Fruit fly (Drosophila melanogaster) whole organism, prepupa: ENCODE results near the gene CG31128.

Experiments
- CG10631 ChIP-seq: fragments of 200-800 bp; sonication (Bioruptor generic); optimal IDR thresholded peaks from 2 replicates; lab custom pipeline; 2016; ENCODE audit warnings: missing biosample characterization, missing genetic modification characterization
- CG10669 ChIP-seq: fragments of 200-800 bp; sonication (Bioruptor generic); optimal IDR thresholded peaks from 3 replicates; lab custom pipeline; 2018; ENCODE audit warnings: missing biosample characterization, mild to moderate bottlenecking, missing genetic modification characterization, moderate library complexity
- CG11294 ChIP-seq: fragments of 200-800 bp; sonication (Bioruptor generic); IDR thresholded peaks from 2 replicates; pipeline ENCODE4 v1.3.6; 2022; ENCODE audit warnings: missing biosample characterization, missing genetic modification characterization
- CG11762 ChIP-seq: fragments of 200-800 bp; sonication (Bioruptor generic); optimal IDR thresholded peaks from 3 replicates; lab custom pipeline; 2016; ENCODE audit warnings: missing biosample characterization, missing genetic modification characterization; ENCODE audit not compliant: insufficient read depth
- CG11902 ChIP-seq: fragments of 200-800 bp; sonication (Bioruptor generic); optimal IDR thresholded peaks from 3 replicates; lab custom pipeline; 2016; ENCODE audit warnings: missing biosample characterization, missing genetic modification characterization
- CG15336 ChIP-seq: fragments of 200-800 bp; sonication (Bioruptor generic); IDR thresholded peaks from 2 replicates; pipeline ENCODE4 v1.3.6; 2022; ENCODE audit warnings: missing biosample characterization, missing genetic modification characterization
- CG1621 ChIP-seq: fragments of 200-800 bp; sonication (Bioruptor generic); optimal IDR thresholded peaks from 3 replicates; lab custom pipeline; 2018; ENCODE audit warnings: missing biosample characterization, mild to moderate bottlenecking, missing genetic modification characterization
- CG16779 ChIP-seq: fragments of 200-800 bp; sonication (Bioruptor generic); optimal IDR thresholded peaks from 3 replicates; lab custom pipeline; 2017; ENCODE audit warnings: missing biosample characterization, mild to moderate bottlenecking, missing genetic modification characterization
- CG3032 ChIP-seq: fragments of 200-800 bp; optimal IDR thresholded peaks from 2 replicates; lab custom pipeline; 2019; ENCODE audit warnings: missing biosample characterization, mild to moderate bottlenecking, missing genetic modification characterization, moderate library complexity
- CG31627 ChIP-seq: fragments of 200-800 bp; sonication (Bioruptor generic); optimal IDR thresholded peaks from 3 replicates; lab custom pipeline; 2016; ENCODE audit warnings: missing biosample characterization, missing genetic modification characterization
- CG32006 ChIP-seq: fragments of 200-800 bp; sonication (Bioruptor generic); optimal IDR thresholded peaks from 3 replicates; lab custom pipeline; 2017; ENCODE audit warnings: missing biosample characterization, mild to moderate bottlenecking, missing genetic modification characterization
- CG34406 ChIP-seq: fragments of 200-800 bp; sonication (Bioruptor generic); optimal IDR thresholded peaks from 3 replicates; lab custom pipeline; 2016; ENCODE audit warnings: missing biosample characterization, missing genetic modification characterization
- CG3919 ChIP-seq: fragments of 200-800 bp; sonication (Bioruptor generic); optimal IDR thresholded peaks from 3 replicates; lab custom pipeline; 2016; ENCODE audit warnings: missing biosample characterization, missing genetic modification characterization
- CG4318 ChIP-seq: fragments of 200-800 bp; sonication (Bioruptor generic); optimal IDR thresholded peaks from 3 replicates; lab custom pipeline; 2017; ENCODE audit warnings: missing biosample characterization, mild to moderate bottlenecking, missing genetic modification characterization
- CG6163 ChIP-seq: fragments of 200-800 bp; sonication (Bioruptor generic); IDR thresholded peaks from 3 replicates; pipeline ENCODE4 v1.3.6; 2022; ENCODE audit warnings: missing biosample characterization, missing genetic modification characterization
- CG6276 ChIP-seq: fragments of 200-800 bp; sonication (Bioruptor generic); optimal IDR thresholded peaks from 2 replicates; lab custom pipeline; 2017; ENCODE audit warnings: missing biosample characterization, mild to moderate bottlenecking, missing genetic modification characterization
- CG6854 ChIP-seq: fragments of 200-800 bp; sonication (Bioruptor generic); optimal IDR thresholded peaks from 2 replicates; lab custom pipeline; 2017; ENCODE audit warnings: missing biosample characterization, mild to moderate bottlenecking, missing genetic modification characterization
- CG7368 ChIP-seq: fragments of 200-800 bp; sonication (Bioruptor generic); optimal IDR thresholded peaks from 3 replicates; lab custom pipeline; 2016; ENCODE audit warnings: missing biosample characterization, missing genetic modification characterization
- CG8319 ChIP-seq: fragments of 200-800 bp; sonication (Bioruptor generic); optimal IDR thresholded peaks from 3 replicates; lab custom pipeline; 2016; ENCODE audit warnings: missing biosample characterization, missing genetic modification characterization
- CG9139 ChIP-seq: fragments of 200-800 bp; sonication (Bioruptor generic); optimal IDR thresholded peaks from 3 replicates; lab custom pipeline; 2017; ENCODE audit warnings: missing biosample characterization, mild to moderate bottlenecking, missing genetic modification characterization
- Eip93F ChIP-seq: fragments of 200-800 bp; sonication (Bioruptor generic); optimal IDR thresholded peaks from 2 replicates; lab custom pipeline; 2016; ENCODE audit warnings: missing biosample characterization, mild to moderate bottlenecking, missing genetic modification characterization
- Ets21C ChIP-seq: fragments of 200-800 bp; sonication (Bioruptor generic); optimal IDR thresholded peaks from 3 replicates; lab custom pipeline; 2016; ENCODE audit warnings: missing biosample characterization, missing genetic modification characterization
- Hr38 ChIP-seq: sonication (Bioruptor generic); optimal IDR thresholded peaks from 2 replicates; lab custom pipeline; 2016; ENCODE audit warnings: missing biosample characterization, missing genetic modification characterization
- Hr39 ChIP-seq: fragments of 200-800 bp; sonication (Bioruptor generic); optimal IDR thresholded peaks from 2 replicates; lab custom pipeline; 2016; ENCODE audit warnings: missing biosample characterization, missing genetic modification characterization
- Hr4 ChIP-seq: fragments of 200-800 bp; sonication (Bioruptor generic); optimal IDR thresholded peaks from 3 replicates; lab custom pipeline; 2016; ENCODE audit warnings: missing biosample characterization, missing genetic modification characterization
- Lpt ChIP-seq: fragments of 200-800 bp; sonication (Bioruptor generic); optimal IDR thresholded peaks from 3 replicates; lab custom pipeline; 2016; ENCODE audit warnings: missing biosample characterization, missing genetic modification characterization
- Met ChIP-seq: fragments of 200-800 bp; sonication (Bioruptor generic); optimal IDR thresholded peaks from 3 replicates; lab custom pipeline; 2016; ENCODE audit warnings: missing biosample characterization, missing genetic modification characterization
- OdsH ChIP-seq: fragments of 200-800 bp; sonication (Bioruptor generic); optimal IDR thresholded peaks from 3 replicates; lab custom pipeline; 2016; ENCODE audit warnings: missing biosample characterization, missing genetic modification characterization
- Smox ChIP-seq: fragments of 200-800 bp; sonication (Bioruptor generic); optimal IDR thresholded peaks from 3 replicates; lab custom pipeline; 2016; ENCODE audit warnings: missing biosample characterization, missing genetic modification characterization
- Sox102F ChIP-seq: fragments of 200-800 bp; sonication (Bioruptor generic); optimal IDR thresholded peaks from 2 replicates; lab custom pipeline; 2016; ENCODE audit warnings: missing biosample characterization, mild to moderate bottlenecking, missing genetic modification characterization
- achi ChIP-seq: fragments of 200-800 bp; sonication (Bioruptor generic); optimal IDR thresholded peaks from 3 replicates; lab custom pipeline; 2016; ENCODE audit warnings: missing biosample characterization, missing genetic modification characterization
- acj6 ChIP-seq: fragments of 200-800 bp; sonication (Bioruptor generic); optimal IDR thresholded peaks from 3 replicates; lab custom pipeline; 2016; ENCODE audit warnings: missing biosample characterization, missing genetic modification characterization
- cyc ChIP-seq: fragments of 200-800 bp; sonication (Bioruptor generic); optimal IDR thresholded peaks from 3 replicates; lab custom pipeline; 2016; ENCODE audit warnings: missing biosample characterization, missing genetic modification characterization
- dac ChIP-seq: fragments of 200-800 bp; sonication (Bioruptor generic); optimal IDR thresholded peaks from 2 replicates; lab custom pipeline; 2017; ENCODE audit warnings: missing biosample characterization, mild to moderate bottlenecking, missing genetic modification characterization
- eg ChIP-seq: fragments of 200-800 bp; sonication (Bioruptor generic); IDR thresholded peaks from 3 replicates; pipeline ENCODE4 v1.3.6; 2022; ENCODE audit warnings: missing biosample characterization, missing genetic modification characterization
- esn ChIP-seq: fragments of 200-800 bp; sonication (Bioruptor generic); optimal IDR thresholded peaks from 2 replicates; lab custom pipeline; 2016; ENCODE audit warnings: missing biosample characterization, mild to moderate bottlenecking, missing genetic modification characterization, moderate library complexity
- fkh ChIP-seq: fragments of 200-800 bp; sonication (Bioruptor generic); optimal IDR thresholded peaks from 3 replicates; lab custom pipeline; 2017; ENCODE audit warnings: missing biosample characterization, mild to moderate bottlenecking, missing genetic modification characterization, moderate library complexity
- lz ChIP-seq: fragments of 200-800 bp; sonication (Bioruptor generic); optimal IDR thresholded peaks from 3 replicates; lab custom pipeline; 2016; ENCODE audit warnings: missing biosample characterization, missing genetic modification characterization
- net ChIP-seq: fragments of 200-800 bp; sonication (Bioruptor generic); optimal IDR thresholded peaks from 3 replicates; lab custom pipeline; 2016; ENCODE audit warnings: missing biosample characterization, missing genetic modification characterization
- spab ChIP-seq: fragments of 200-800 bp; sonication (Bioruptor generic); optimal IDR thresholded peaks from 2 replicates; lab custom pipeline; 2017; ENCODE audit warnings: missing biosample characterization, mild to moderate bottlenecking, missing genetic modification characterization, missing genetic modification reagents
- ss ChIP-seq, 2 experiments: fragments of 200-800 bp; sonication (Bioruptor generic); optimal IDR thresholded peaks; 2 replicates in 1 of 2; 3 replicates in 1 of 2; lab custom pipeline; 2017 to 2018; ENCODE audit warnings: mild to moderate bottlenecking in 2 of 2, missing biosample characterization in 2 of 2, missing genetic modification characterization in 2 of 2, moderate library complexity in 1 of 2
- svp ChIP-seq: fragments of 200-800 bp; sonication (Bioruptor generic); peaks from one replicate; lab custom pipeline; 2016; ENCODE audit warnings: missing biosample characterization, missing genetic modification characterization
- topi ChIP-seq: fragments of 200-800 bp; sonication (Bioruptor generic); optimal IDR thresholded peaks from 3 replicates; lab custom pipeline; 2016; ENCODE audit warnings: missing biosample characterization, missing genetic modification characterization
- vri ChIP-seq: fragments of 200-800 bp; sonication (Bioruptor generic); optimal IDR thresholded peaks from 3 replicates; lab custom pipeline; 2016; ENCODE audit warnings: missing biosample characterization, mild to moderate bottlenecking, missing genetic modification characterization

CG31128 gene

dm6 chr3R:24496084-24496483, 26.9 kb downstream of the CG31128 start (continued):
- TF ChIP-seq CG10631 (GFP tag; lab: Kevin White, UChicago) (peak; percentile 45), Sox102F (no peak), OdsH (GFP tag; lab: Kevin White, UChicago) (peak; percentile 49), net (peak; percentile 23), cyc (GFP tag; lab: Kevin White, UChicago) (peak; percentile 48), CG11294 (GFP tag; lab: Robert Waterston, UW) (no peak), eg (peak; percentile 56; the same call in 1 of the 3 replicates), CG3919 (GFP tag; lab: Kevin White, UChicago) (peak; percentile 61), ss (GFP tag; optimal IDR thresholded peaks at IDR 0.05; lab: Kevin White, UChicago) (peak in 1 of 2 experiments; percentile 55), acj6 (GFP tag; lab: Kevin White, UChicago) (peak; percentile 55), CG11762 (GFP tag; lab: Kevin White, UChicago) (no peak)

dm6 chr3R:24503627-24504026, 34.4 kb downstream of the CG31128 start:
- no peak for TF ChIP-seq spab
- TF ChIP-seq acj6 (GFP tag; lab: Kevin White, UChicago): no peak
- no peak for TF ChIP-seq dac (GFP tag; lab: Kevin White, UChicago)
- no peak for TF ChIP-seq Lpt (GFP tag; lab: Kevin White, UChicago)
- TF ChIP-seq CG16779 (tag; lab: Kevin White, UChicago): no peak
- no peak for TF ChIP-seq esn (GFP tag; lab: Kevin White, UChicago)
- TF ChIP-seq Met (GFP tag; lab: Kevin White, UChicago): no peak
- TF ChIP-seq CG9139 (GFP tag; lab: Kevin White, UChicago): no peak
- no peak for TF ChIP-seq Ets21C
- no peak for TF ChIP-seq fkh
- TF ChIP-seq Hr4 (GFP tag; lab: Kevin White, UChicago): no peak
- no peak for TF ChIP-seq Hr38 (GFP tag; lab: Kevin White, UChicago)
- TF ChIP-seq Hr39: no peak
- no peak for TF ChIP-seq topi (GFP tag; lab: Kevin White, UChicago)
- TF ChIP-seq CG6854: no peak
- TF ChIP-seq CG4318: no peak
- no peak for TF ChIP-seq CG34406 (GFP tag; lab: Kevin White, UChicago)
- no peak for TF ChIP-seq cyc (GFP tag; lab: Kevin White, UChicago)
- TF ChIP-seq, all 60 proteins: peak for 0

dm6 chr3R:24514652-24515328, 45.6 kb downstream of the CG31128 start, which contains the start of the genes nAChRbeta2 and DZIP1:
Gene nAChRbeta2, minus strand, starts transcription at chr3R:24515106.
Gene DZIP1, plus strand, starts transcription at chr3R:24515278.
- TF ChIP-seq net (no peak), achi (GFP tag; lab: Kevin White, UChicago) (peak; percentile 47)

- TF ChIP-seq CG8319 (GFP tag; lab: Kevin White, UChicago): no peak
- no peak for TF ChIP-seq CG3032 (tag; lab: Kevin White, UChicago)
- no peak for TF ChIP-seq CG16779 (tag; lab: Kevin White, UChicago)
- TF ChIP-seq CG15336 (GFP tag; lab: Robert Waterston, UW): no peak
- no peak for TF ChIP-seq CG10631 (GFP tag; lab: Kevin White, UChicago)
- TF ChIP-seq CG31627: peak; percentile 15
- TF ChIP-seq cyc (GFP tag; lab: Kevin White, UChicago): peak; percentile 8
- TF ChIP-seq ss (GFP tag; optimal IDR thresholded peaks at IDR 0.05; lab: Kevin White, UChicago): no peak
- peak; percentile 39 for TF ChIP-seq vri (GFP tag; lab: Kevin White, UChicago)
- no peak for TF ChIP-seq achi (GFP tag; lab: Kevin White, UChicago)
- TF ChIP-seq fkh: no peak
- no peak for TF ChIP-seq CG10669 (GFP tag; lab: Kevin White, UChicago)
- no peak for TF ChIP-seq CG6276 (GFP tag; lab: Kevin White, UChicago)
- TF ChIP-seq CG6163 (GFP tag; lab: Robert Waterston, UW): no peak
- no peak for TF ChIP-seq CG7368 (GFP tag; lab: Kevin White, UChicago)
- TF ChIP-seq CG11902 (GFP tag; lab: Kevin White, UChicago): no peak
- no peak for TF ChIP-seq CG32006 (GFP tag; lab: Kevin White, UChicago)
- peak; percentile 44 for TF ChIP-seq svp (GFP tag; lab: Kevin White, UChicago)
- TF ChIP-seq OdsH (GFP tag; lab: Kevin White, UChicago): no peak
- peak; percentile 2 for TF ChIP-seq Smox (GFP tag; lab: Kevin White, UChicago)
- TF ChIP-seq Lpt (GFP tag; lab: Kevin White, UChicago): no peak
- no peak for TF ChIP-seq Eip93F (GFP tag; lab: Kevin White, UChicago)
- no peak for TF ChIP-seq Ets21C
- TF ChIP-seq Hr38 (GFP tag; lab: Kevin White, UChicago): no peak
- peak; percentile 10 for TF ChIP-seq Hr39
- TF ChIP-seq spab: no peak
- peak; percentile 64 for TF ChIP-seq CG1621
- TF ChIP-seq lz (GFP tag; lab: Kevin White, UChicago): no peak
- no peak for TF ChIP-seq Hr4 (GFP tag; lab: Kevin White, UChicago)
These were observed 49.0 kb downstream of the CG31128 start, which contains the start of gene Pp1alpha-96A for dm6 chr3R:24518150-24518580. Gene Pp1alpha-96A, plus strand, starts transcription at chr3R:24518270.
